Worm (Caenorhabditis elegans) whole organism, young adult: ENCODE measurements around the gene arrd-24.
"Not testable (repeated sequence)": the region's sequence is repeated elsewhere in the genome, so short reads cannot be mapped to it uniquely, and the experiment has no call there.

ENCODE experiments used
- F10E7.11 ChIP-seq: sonication (generic microtip); optimal IDR thresholded peaks from 2 replicates; lab custom pipeline; 2017; ENCODE audit warnings: mild to moderate bottlenecking, missing genetic modification characterization, moderate library complexity, missing compliant biosample characterization
- F33H1.4 ChIP-seq: fragments of 200-800 bp; sonication (Bioruptor generic); IDR thresholded peaks from 2 replicates; pipeline ENCODE4 v1.3.6; 2022; ENCODE audit warnings: missing genetic modification reagents, missing genetic modification characterization, missing compliant biosample characterization
- F37B4.10 ChIP-seq: fragments of 200-800 bp; sonication (Bioruptor generic); IDR thresholded peaks from 2 replicates; pipeline ENCODE4 v1.3.6; 2022; ENCODE audit warnings: missing genetic modification characterization, missing compliant biosample characterization
- F49E8.2 ChIP-seq: sonication (generic microtip); optimal IDR thresholded peaks from 3 replicates; lab custom pipeline; 2017; ENCODE audit warnings: missing genetic modification characterization, mild to moderate bottlenecking, missing compliant biosample characterization, antibody characterized with exemption, moderate library complexity; ENCODE audit not compliant: insufficient read depth
- F52B5.7 ChIP-seq: sonication (generic microtip); optimal IDR thresholded peaks from 2 replicates; lab custom pipeline; 2016; ENCODE audit warnings: mild to moderate bottlenecking, missing genetic modification characterization, missing compliant biosample characterization
- F55B11.4 ChIP-seq: sonication (generic microtip); optimal IDR thresholded peaks from 2 replicates; lab custom pipeline; 2016; ENCODE audit warnings: missing compliant biosample characterization, missing genetic modification characterization, borderline replicate concordance; ENCODE audit not compliant: insufficient read depth
- K12H6.12 ChIP-seq: fragments of 200-800 bp; sonication (Bioruptor generic); optimal IDR thresholded peaks from 2 replicates; lab custom pipeline; 2018; ENCODE audit warnings: mild to moderate bottlenecking, missing genetic modification characterization, missing compliant biosample characterization
- T07F8.4 ChIP-seq: sonication (generic microtip); optimal IDR thresholded peaks from 2 replicates; lab custom pipeline; 2016; ENCODE audit warnings: mild to moderate bottlenecking, missing genetic modification characterization, moderate library complexity, missing compliant biosample characterization
- T26A5.8 ChIP-seq: sonication (generic microtip); optimal IDR thresholded peaks from 2 replicates; lab custom pipeline; 2016; ENCODE audit warnings: missing genetic modification characterization, missing compliant biosample characterization
- Y79H2A.3 ChIP-seq: fragments of 200-800 bp; sonication (Bioruptor generic); conservative IDR thresholded peaks from 2 replicates; pipeline ENCODE4 v1.3.6; 2022; ENCODE audit warnings: missing genetic modification reagents, missing genetic modification characterization, missing compliant biosample characterization
- ama-1 ChIP-seq, 3 experiments: fragments of 150-350 bp in 1 of 3; sonication (generic microtip) in 2 of 3; optimal IDR thresholded peaks; 2 replicates each; lab custom pipeline; 2014 to 2018; ENCODE audit warnings: missing biosample characterization in 2 of 3, missing genetic modification characterization in 2 of 3, missing genetic modification reagents in 2 of 3
- bed-1 ChIP-seq: fragments of 200-800 bp; sonication (Bioruptor generic); IDR thresholded peaks from 2 replicates; pipeline ENCODE4 v1.3.6; 2022; ENCODE audit warnings: missing genetic modification reagents, missing genetic modification characterization, missing compliant biosample characterization
- ceh-100 ChIP-seq: fragments of 200-800 bp; sonication (Bioruptor generic); IDR thresholded peaks from 2 replicates; pipeline ENCODE4 v1.3.6; 2022; ENCODE audit warnings: missing genetic modification reagents, missing genetic modification characterization, missing compliant biosample characterization
- ceh-40 ChIP-seq: fragments of 200-800 bp; sonication (Bioruptor generic); IDR thresholded peaks from 2 replicates; pipeline ENCODE4 v1.3.6; 2022; ENCODE audit warnings: missing genetic modification characterization, missing compliant biosample characterization
- chd-7 ChIP-seq: sonication (generic microtip); optimal IDR thresholded peaks from 2 replicates; lab custom pipeline; 2016; ENCODE audit warnings: mild to moderate bottlenecking, missing genetic modification characterization, moderate library complexity, missing compliant biosample characterization
- die-1 ChIP-seq: sonication (generic microtip); optimal IDR thresholded peaks from 2 replicates; lab custom pipeline; 2016; ENCODE audit warnings: missing genotype, mild to moderate bottlenecking, missing genetic modification characterization, missing compliant biosample characterization
- dpff-1 ChIP-seq: sonication (generic microtip); optimal IDR thresholded peaks from 2 replicates; lab custom pipeline; 2017; ENCODE audit warnings: mild to moderate bottlenecking, missing genetic modification characterization, missing compliant biosample characterization
- egl-18 ChIP-seq: fragments of 200-800 bp; sonication (Bioruptor generic); IDR thresholded peaks from 2 replicates; pipeline ENCODE4 v1.3.6; 2022; ENCODE audit warnings: missing genetic modification reagents, missing genetic modification characterization, missing compliant biosample characterization
- egrh-3 ChIP-seq: fragments of 200-800 bp; sonication (Bioruptor generic); IDR thresholded peaks from 2 replicates; pipeline ENCODE4 v1.3.6; 2022; ENCODE audit warnings: missing genetic modification reagents, missing genetic modification characterization, missing compliant biosample characterization
- ekl-4 ChIP-seq: fragments of 200-800 bp; sonication (Bioruptor generic); IDR thresholded peaks from 2 replicates; pipeline ENCODE4 v1.3.6; 2022; ENCODE audit warnings: missing genetic modification reagents, missing genetic modification characterization, missing compliant biosample characterization
- fkh-3 ChIP-seq: sonication (generic microtip); optimal IDR thresholded peaks from 2 replicates; lab custom pipeline; 2016; ENCODE audit warnings: mild to moderate bottlenecking, missing genetic modification characterization, missing compliant biosample characterization
- hsf-1 ChIP-seq: fragments of 200-800 bp; sonication (Bioruptor generic); IDR thresholded peaks from 2 replicates; pipeline ENCODE4 v1.3.6; 2022; ENCODE audit warnings: missing genetic modification reagents, missing genetic modification characterization, missing compliant biosample characterization
- lag-1 ChIP-seq: fragments of 200-800 bp; sonication (Bioruptor generic); IDR thresholded peaks from 2 replicates; pipeline ENCODE4 v1.3.6; 2022; ENCODE audit warnings: missing genetic modification reagents, missing genetic modification characterization, missing compliant biosample characterization
- lin-54 ChIP-seq: fragments of 200-800 bp; sonication (Bioruptor generic); optimal IDR thresholded peaks from 2 replicates; lab custom pipeline; 2018; ENCODE audit warnings: mild to moderate bottlenecking, missing genetic modification characterization, missing compliant biosample characterization
- lsl-1 ChIP-seq: fragments of 200-800 bp; sonication (Bioruptor generic); optimal IDR thresholded peaks from 2 replicates; lab custom pipeline; 2018; ENCODE audit warnings: mild to moderate bottlenecking, missing genetic modification characterization, moderate library complexity, missing compliant biosample characterization
- pha-4 ChIP-seq: fragments of 150-350 bp; sonication (generic microtip); optimal IDR thresholded peaks from 2 replicates; lab custom pipeline; 2014; ENCODE audit warnings: missing biosample characterization, missing genetic modification reagents, missing genetic modification characterization
- rcor-1 ChIP-seq: fragments of 200-800 bp; sonication (Bioruptor generic); IDR thresholded peaks from 2 replicates; pipeline ENCODE4 v1.3.6; 2022; ENCODE audit warnings: missing genetic modification reagents, missing genetic modification characterization, missing compliant biosample characterization
- rec-8 ChIP-seq, 2 experiments: sonication (generic microtip); optimal IDR thresholded peaks; 2 replicates each; lab custom pipeline; 2016; ENCODE audit warnings: mild to moderate bottlenecking in 2 of 2, missing genetic modification characterization in 2 of 2, missing genetic modification reagents in 2 of 2, missing genotype in 2 of 2, missing biosample characterization in 1 of 2, missing compliant biosample characterization in 1 of 2, moderate library complexity in 1 of 2
- sdz-38 ChIP-seq: sonication (generic microtip); optimal IDR thresholded peaks from 2 replicates; lab custom pipeline; 2016; ENCODE audit warnings: missing genotype, missing genetic modification characterization, missing compliant biosample characterization
- sea-2 ChIP-seq: fragments of 200-800 bp; sonication (Bioruptor generic); IDR thresholded peaks from 2 replicates; pipeline ENCODE4 v1.3.6; 2022; ENCODE audit warnings: missing genetic modification characterization, missing compliant biosample characterization
- snpc-1.1 ChIP-seq: sonication (generic microtip); optimal IDR thresholded peaks from 2 replicates; lab custom pipeline; 2017; ENCODE audit warnings: missing genetic modification characterization, mild to moderate bottlenecking, missing compliant biosample characterization, antibody characterized with exemption, moderate library complexity, missing genotype, missing genetic modification reagents; ENCODE audit not compliant: insufficient read depth
- snpc-4 ChIP-seq, 5 experiments: fragments of 150-350 bp in 1 of 5; sonication (generic microtip) in 4 of 5; optimal IDR thresholded peaks; 2 replicates each; lab custom pipeline; 2014 to 2018; ENCODE audit warnings: missing genetic modification characterization in 5 of 5, missing biosample characterization in 3 of 5, antibody characterized with exemption in 2 of 5, mild to moderate bottlenecking in 2 of 5, missing compliant biosample characterization in 2 of 5, missing genotype in 2 of 5, moderate library complexity in 2 of 5, missing genetic modification reagents in 1 of 5
- tbp1 ChIP-seq: fragments of 200-800 bp; sonication (Bioruptor generic); optimal IDR thresholded peaks from 2 replicates; lab custom pipeline; 2018; ENCODE audit warnings: mild to moderate bottlenecking, missing genetic modification characterization, missing compliant biosample characterization
- tbx-9 ChIP-seq: sonication (generic microtip); optimal IDR thresholded peaks from 2 replicates; lab custom pipeline; 2016; ENCODE audit warnings: borderline replicate concordance, missing genetic modification characterization, inconsistent platforms, missing compliant biosample characterization
- unc-62 ChIP-seq: fragments of 150-350 bp; optimal IDR thresholded peaks from 2 replicates; lab custom pipeline; 2014; ENCODE audit warnings: missing biosample characterization, missing genetic modification reagents, missing genetic modification characterization
- zfh-2 ChIP-seq: fragments of 200-800 bp; sonication (Bioruptor generic); conservative IDR thresholded peaks from 2 replicates; pipeline ENCODE4 v1.3.6; 2022; ENCODE audit warnings: missing genetic modification reagents, missing genetic modification characterization, missing compliant biosample characterization
- ztf-18 ChIP-seq: sonication (generic microtip); optimal IDR thresholded peaks from 2 replicates; lab custom pipeline; 2016; ENCODE audit warnings: missing genotype, mild to moderate bottlenecking, missing genetic modification characterization, missing compliant biosample characterization
- ztf-25 ChIP-seq: fragments of 200-800 bp; sonication (Bioruptor generic); IDR thresholded peaks from 2 replicates; pipeline ENCODE4 v1.3.6; 2022; ENCODE audit warnings: missing genetic modification reagents, missing genetic modification characterization, missing compliant biosample characterization
- ztf-6 ChIP-seq: fragments of 200-800 bp; sonication (Bioruptor generic); IDR thresholded peaks from 2 replicates; pipeline ENCODE4 v1.3.6; 2022; ENCODE audit warnings: missing genetic modification reagents, missing genetic modification characterization, missing compliant biosample characterization

arrd-24 gene

ce11 chrX:13980417-13980816 is at the start of gene arrd-24:
arrd-24 (minus strand) TSS chrX:13980517.
- not testable (repeated sequence) for TF ChIP-seq chd-7; rcor-1 (GFP tag; lab: Robert Waterston, UW); ceh-40 (GFP tag; lab: Robert Waterston, UW)

ce11 chrX:14029872-14030271 is 49.6 kb upstream of the arrd-24 start:
- no peak for TF ChIP-seq F37B4.10 (GFP tag; lab: Robert Waterston, UW)
- no peak for TF ChIP-seq dpff-1 (tag; lab: Kevin White, UChicago)
- TF ChIP-seq sea-2 (GFP tag; lab: Robert Waterston, UW): no peak
- no peak for TF ChIP-seq chd-7
- TF ChIP-seq bed-1 (GFP tag; lab: Robert Waterston, UW): no peak
- no peak for TF ChIP-seq Y79H2A.3 (GFP tag; lab: Robert Waterston, UW)
- TF ChIP-seq ztf-6: no peak
- TF ChIP-seq ekl-4 (GFP tag; lab: Robert Waterston, UW): no peak
- TF ChIP-seq sdz-38 (tag; lab: Kevin White, UChicago): no peak
- TF ChIP-seq ztf-18 (tag; lab: Kevin White, UChicago): no peak
- TF ChIP-seq F52B5.7 (tag; lab: Kevin White, UChicago): no peak
- no peak for TF ChIP-seq snpc-4 (GFP tag; optimal IDR thresholded peaks at IDR 0.05; lab: Kevin White, UChicago)
- TF ChIP-seq snpc-4 (tag; optimal IDR thresholded peaks at IDR 0.05; lab: Kevin White, UChicago): no peak

- TF ChIP-seq sea-2 (GFP tag; lab: Robert Waterston, UW): no peak
- TF ChIP-seq tbp1: no peak
- TF ChIP-seq egl-18 (GFP tag; lab: Robert Waterston, UW): no peak
- no peak for TF ChIP-seq egrh-3 (GFP tag; lab: Robert Waterston, UW)
- TF ChIP-seq die-1 (tag; lab: Kevin White, UChicago): no peak
- TF ChIP-seq F10E7.11: no peak
- no peak for TF ChIP-seq fkh-3 (tag; lab: Kevin White, UChicago)
- TF ChIP-seq F55B11.4 (tag; lab: Kevin White, UChicago): no peak
- no peak for TF ChIP-seq snpc-1.1 (tag; lab: Kevin White, UChicago)
- no peak for TF ChIP-seq unc-62
- TF ChIP-seq ztf-25: no peak
- TF ChIP-seq lin-54 (GFP tag; lab: Kevin White, UChicago): no peak
- no peak for TF ChIP-seq T07F8.4
- no peak for TF ChIP-seq lag-1 (GFP tag; lab: Robert Waterston, UW)
- TF ChIP-seq ama-1 (optimal IDR thresholded peaks at IDR 0.05; lab: Kevin White, UChicago): no peak
- no peak for TF ChIP-seq ama-1 (GFP tag; optimal IDR thresholded peaks at IDR 0.05; lab: Kevin White, UChicago)
- no peak for TF ChIP-seq snpc-4 (GFP tag; optimal IDR thresholded peaks at IDR 0.05; lab: Kevin White, UChicago)
- TF ChIP-seq snpc-4 (tag; optimal IDR thresholded peaks at IDR 0.05; lab: Kevin White, UChicago): no peak
- no peak for TF ChIP-seq F33H1.4 (GFP tag; lab: Robert Waterston, UW)
- TF ChIP-seq T26A5.8 (tag; lab: Kevin White, UChicago): no peak
- no peak for TF ChIP-seq zfh-2
- no peak for TF ChIP-seq rec-8 (tag; optimal IDR thresholded peaks at IDR 0.05; lab: Kevin White, UChicago)
These were observed 49.1 kb upstream of the arrd-24 start for ce11 chrX:14029392-14029791.

- TF ChIP-seq lag-1 (GFP tag; lab: Robert Waterston, UW): no peak
- TF ChIP-seq tbx-9 (tag; lab: Kevin White, UChicago): no peak
- no peak for TF ChIP-seq F49E8.2
- TF ChIP-seq F55B11.4 (tag; lab: Kevin White, UChicago): no peak
- no peak for TF ChIP-seq pha-4 (tag; lab: Kevin White, UChicago)
- no peak for TF ChIP-seq K12H6.12 (tag; lab: Kevin White, UChicago)
- TF ChIP-seq ceh-100 (GFP tag; lab: Robert Waterston, UW): no peak
- TF ChIP-seq lsl-1 (GFP tag; lab: Kevin White, UChicago): no peak
- TF ChIP-seq hsf-1: no peak
These were observed 48.2 kb upstream of the arrd-24 start for ce11 chrX:14028492-14028891.
